Worm (Caenorhabditis elegans) whole organism, early embryonic: ENCODE results near the gene C40H1.9.

Experiments
- B0310.2 ChIP-seq: sonication (generic microtip); optimal IDR thresholded peaks from 2 replicates; lab custom pipeline; 2016; ENCODE audit warnings: mild to moderate bottlenecking, missing genetic modification characterization, missing compliant biosample characterization
- F13C5.2 ChIP-seq: sonication (generic microtip); optimal IDR thresholded peaks from 2 replicates; lab custom pipeline; 2017; ENCODE audit warnings: mild to moderate bottlenecking, missing genetic modification characterization, inconsistent platforms, missing compliant biosample characterization
- aly-1 ChIP-seq: sonication (generic microtip); optimal IDR thresholded peaks from 2 replicates; lab custom pipeline; 2016; ENCODE audit warnings: missing genetic modification characterization, missing compliant biosample characterization
- ama-1 ChIP-seq: fragments of 150-350 bp; optimal IDR thresholded peaks from 2 replicates; lab custom pipeline; 2014
- ceh-13 ChIP-seq: fragments of 200-800 bp; sonication (Bioruptor generic); optimal IDR thresholded peaks from 2 replicates; lab custom pipeline; 2018; ENCODE audit warnings: mild to moderate bottlenecking, missing genetic modification characterization, missing compliant biosample characterization
- ceh-36 ChIP-seq: sonication (generic microtip); optimal IDR thresholded peaks from 2 replicates; lab custom pipeline; 2016; ENCODE audit warnings: missing genetic modification characterization, inconsistent platforms, missing compliant biosample characterization
- ets-7 ChIP-seq: sonication (generic microtip); optimal IDR thresholded peaks from 2 replicates; lab custom pipeline; 2016; ENCODE audit warnings: missing genotype, missing genetic modification characterization, missing compliant biosample characterization
- flt-1 ChIP-seq: fragments of 200-800 bp; sonication (Bioruptor generic); IDR thresholded peaks from 2 replicates; pipeline ENCODE4 v1.3.6; 2022; ENCODE audit warnings: missing genetic modification characterization, missing compliant biosample characterization
- hmbx-1 ChIP-seq: sonication (generic microtip); optimal IDR thresholded peaks from 2 replicates; lab custom pipeline; 2016; ENCODE audit warnings: mild to moderate bottlenecking, missing genetic modification characterization, missing compliant biosample characterization
- hmg-4 ChIP-seq: fragments of 200-800 bp; sonication (Bioruptor generic); optimal IDR thresholded peaks from 2 replicates; lab custom pipeline; 2018; ENCODE audit warnings: mild to moderate bottlenecking, missing genetic modification characterization, missing compliant biosample characterization
- hnd-1 ChIP-seq: sonication (generic microtip); optimal IDR thresholded peaks from 2 replicates; lab custom pipeline; 2016; ENCODE audit warnings: missing genetic modification characterization, missing compliant biosample characterization
- pes-1 ChIP-seq: fragments of 200-800 bp; sonication (Bioruptor generic); IDR thresholded peaks from 2 replicates; pipeline ENCODE4 v1.3.6; 2022; ENCODE audit warnings: missing genetic modification reagents, missing genetic modification characterization, missing compliant biosample characterization
- scrt-1 ChIP-seq: fragments of 200-800 bp; sonication (Bioruptor generic); IDR thresholded peaks from 2 replicates; pipeline ENCODE4 v1.3.6; 2022; ENCODE audit warnings: missing genetic modification characterization, missing compliant biosample characterization
- sea-1 ChIP-seq: fragments of 200-800 bp; sonication (Bioruptor generic); conservative IDR thresholded peaks from 2 replicates; pipeline ENCODE4 v1.3.6; 2022; ENCODE audit warnings: missing genetic modification characterization, missing compliant biosample characterization
- tbx-11 ChIP-seq: fragments of 200-800 bp; sonication (Bioruptor generic); IDR thresholded peaks from 2 replicates; pipeline ENCODE4 v1.3.6; 2022; ENCODE audit warnings: missing genetic modification characterization, missing compliant biosample characterization
- tbx-37 ChIP-seq: fragments of 200-800 bp; sonication (Bioruptor generic); conservative IDR thresholded peaks from 2 replicates; pipeline ENCODE4 v1.3.6; 2022; ENCODE audit warnings: missing genetic modification reagents, missing genetic modification characterization, missing compliant biosample characterization
- tra-4 ChIP-seq: sonication (generic microtip); optimal IDR thresholded peaks from 2 replicates; lab custom pipeline; 2017; ENCODE audit warnings: missing genetic modification characterization, missing compliant biosample characterization

Gene C40H1.9

ce11 chrIII:9346114-9346513, 26.4 kb downstream of the C40H1.9 start:
- TF ChIP-seq hmbx-1: no peak

- TF ChIP-seq tbx-37 (GFP tag; lab: Robert Waterston, UW) (no peak), pes-1 (no peak), B0310.2 (no peak), ceh-36 (tag; lab: Kevin White, UChicago) (no peak), ets-7 (tag; lab: Kevin White, UChicago) (no peak)
Measured at ce11 chrIII:9346722-9347121, 27.0 kb downstream of the C40H1.9 start.

ce11 chrIII:9353814-9354213, 34.1 kb downstream of the C40H1.9 start:
- no peak for TF ChIP-seq pes-1
- no peak for TF ChIP-seq hmg-4
- TF ChIP-seq flt-1 (GFP tag; lab: Robert Waterston, UW): no peak
- no peak for TF ChIP-seq B0310.2
- no peak for TF ChIP-seq hnd-1 (tag; lab: Kevin White, UChicago)
- TF ChIP-seq F13C5.2 (tag; lab: Kevin White, UChicago): no peak
- TF ChIP-seq tbx-11 (GFP tag; lab: Robert Waterston, UW): no peak
- no peak for TF ChIP-seq scrt-1
- TF ChIP-seq ceh-13: no peak
- TF ChIP-seq sea-1 (GFP tag; lab: Robert Waterston, UW): no peak
- no peak for TF ChIP-seq ets-7 (tag; lab: Kevin White, UChicago)
- TF ChIP-seq aly-1: no peak
- TF ChIP-seq tra-4 (tag; lab: Kevin White, UChicago): no peak

- no peak for TF ChIP-seq sea-1 (GFP tag; lab: Robert Waterston, UW)
- no peak for TF ChIP-seq ceh-13
- no peak for TF ChIP-seq tra-4 (tag; lab: Kevin White, UChicago)
- TF ChIP-seq aly-1: no peak
- no peak for TF ChIP-seq tbx-11 (GFP tag; lab: Robert Waterston, UW)
- TF ChIP-seq hnd-1 (tag; lab: Kevin White, UChicago): no peak
- no peak for TF ChIP-seq pes-1
- TF ChIP-seq B0310.2: no peak
Measured at ce11 chrIII:9355412-9355969, 35.8 kb downstream of the C40H1.9 start, which contains the start of gene chtb-1. chtb-1 (minus strand) TSS chrIII:9355462.

- TF ChIP-seq flt-1 (GFP tag; lab: Robert Waterston, UW) (no peak), tbx-11 (GFP tag; lab: Robert Waterston, UW) (no peak), ceh-13 (no peak), aly-1 (no peak), scrt-1 (no peak), tbx-37 (GFP tag; lab: Robert Waterston, UW) (no peak), tra-4 (tag; lab: Kevin White, UChicago) (no peak), ets-7 (tag; lab: Kevin White, UChicago) (no peak), sea-1 (GFP tag; lab: Robert Waterston, UW) (no peak), pes-1 (no peak), ceh-36 (tag; lab: Kevin White, UChicago) (no peak), ama-1 (lab: Kevin White, UChicago) (no peak), hmg-4 (no peak), F13C5.2 (tag; lab: Kevin White, UChicago) (no peak), hmbx-1 (no peak), hnd-1 (tag; lab: Kevin White, UChicago) (no peak)
Measured at ce11 chrIII:9359060-9359459, 39.3 kb downstream of the C40H1.9 start, which contains the start of gene K04H4.5. K04H4.5 (plus strand) TSS chrIII:9359360.

- TF ChIP-seq tbx-37 (GFP tag; lab: Robert Waterston, UW) (no peak), hnd-1 (tag; lab: Kevin White, UChicago) (no peak), B0310.2 (no peak), hmbx-1 (no peak), tra-4 (tag; lab: Kevin White, UChicago) (no peak), pes-1 (no peak), tbx-11 (GFP tag; lab: Robert Waterston, UW) (no peak), ceh-36 (tag; lab: Kevin White, UChicago) (no peak), F13C5.2 (tag; lab: Kevin White, UChicago) (no peak), sea-1 (GFP tag; lab: Robert Waterston, UW) (no peak)
Measured at ce11 chrIII:9361228-9361627, 41.5 kb downstream of the C40H1.9 start, which contains the start of gene flp-25. flp-25 (plus strand) TSS chrIII:9361528.

- TF ChIP-seq tra-4 (tag; lab: Kevin White, UChicago) (no peak), sea-1 (GFP tag; lab: Robert Waterston, UW) (no peak), pes-1 (no peak), tbx-11 (GFP tag; lab: Robert Waterston, UW) (no peak), hnd-1 (tag; lab: Kevin White, UChicago) (no peak), scrt-1 (no peak), ceh-13 (no peak), hmg-4 (no peak), F13C5.2 (tag; lab: Kevin White, UChicago) (no peak), ama-1 (lab: Kevin White, UChicago) (no peak), B0310.2 (no peak), ceh-36 (tag; lab: Kevin White, UChicago) (no peak), ets-7 (tag; lab: Kevin White, UChicago) (no peak)
Measured at ce11 chrIII:9366376-9366775, 46.6 kb downstream of the C40H1.9 start.

ce11 chrIII:9366971-9367370, 47.2 kb downstream of the C40H1.9 start, which contains the start of gene crn-6:
crn-6 (plus strand) TSS chrIII:9367271.
- TF ChIP-seq sea-1 (GFP tag; lab: Robert Waterston, UW) (no peak), scrt-1 (no peak), B0310.2 (no peak), hnd-1 (tag; lab: Kevin White, UChicago) (no peak), tra-4 (tag; lab: Kevin White, UChicago) (no peak), aly-1 (no peak), ets-7 (tag; lab: Kevin White, UChicago) (no peak), hmbx-1 (no peak), ceh-13 (no peak), flt-1 (GFP tag; lab: Robert Waterston, UW) (no peak), ceh-36 (tag; lab: Kevin White, UChicago) (no peak), tbx-11 (GFP tag; lab: Robert Waterston, UW) (no peak), F13C5.2 (tag; lab: Kevin White, UChicago) (no peak), pes-1 (no peak)
